In the genomic region with DNA sequence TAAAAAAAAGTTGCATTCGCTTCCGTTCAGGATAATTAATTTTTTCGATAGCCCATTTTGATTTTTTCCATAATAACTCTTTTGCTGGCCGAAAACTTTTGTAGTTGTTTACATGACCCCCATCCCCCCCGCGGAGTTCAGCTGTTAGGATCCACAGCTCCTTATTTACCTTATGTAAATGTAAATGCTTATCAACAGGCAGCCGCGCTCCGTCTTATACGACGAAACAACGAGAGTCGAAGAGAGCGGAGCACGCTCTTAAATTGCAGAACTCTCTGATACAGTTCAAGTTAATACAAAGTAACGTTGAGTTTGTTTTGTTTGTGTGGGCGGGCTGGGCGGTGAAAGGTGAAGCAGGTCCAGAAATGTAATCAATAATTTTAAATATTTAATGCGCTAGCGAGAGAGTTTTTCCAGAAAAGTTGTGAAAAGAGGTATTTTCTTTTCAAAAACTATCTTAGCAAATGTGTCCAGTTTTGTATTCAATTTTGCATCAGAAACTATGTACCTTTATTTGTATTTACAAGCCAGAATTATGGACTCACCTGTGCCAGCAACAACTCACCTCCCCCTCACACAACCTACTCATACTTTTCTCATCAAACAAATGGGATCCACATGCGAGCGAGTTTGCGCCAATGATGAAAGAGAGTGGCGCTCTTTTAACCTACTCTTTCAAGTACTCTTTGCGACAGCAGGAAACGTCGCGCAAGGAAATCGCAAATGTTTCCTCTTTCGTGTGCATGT, we compare ENCODE assay signal across 2 fruit fly cellular contexts.
A peak's percentile ranks its signal among the peaks of the same experiment; 100 is the strongest.
TF ChIP-seq lines count a peak whose summit lies in the region.

No protein-coding gene starts in this region.

TF ChIP-seq in whole organism, embryonic, 481 proteins besides CTCF, POLR2A, EP300 and RAD21 (continued from another document and continues in another):
- TF ChIP-seq rib (GFP tag; IDR thresholded peaks at IDR 0.05; lab: Robert Waterston, UW), result no peak
- TF ChIP-seq CG18764 (GFP tag; optimal IDR thresholded peaks at IDR 0.05; lab: Kevin White, UChicago), result peak; percentile 3
- peak; percentile 53 for TF ChIP-seq CG15601 (tag; optimal IDR thresholded peaks at IDR 0.05; lab: Kevin White, UChicago)
- TF ChIP-seq chif (GFP tag; optimal IDR thresholded peaks at IDR 0.05; lab: Kevin White, UChicago), result no peak
- TF ChIP-seq Gsc (GFP tag; IDR thresholded peaks at IDR 0.05; lab: Robert Waterston, UW), result no peak
- peak; percentile 36 for TF ChIP-seq ac (GFP tag; optimal IDR thresholded peaks at IDR 0.05; lab: Kevin White, UChicago)
- TF ChIP-seq exex (tag; optimal IDR thresholded peaks at IDR 0.05; lab: Kevin White, UChicago), result no peak
- no peak for TF ChIP-seq croc (GFP tag; conservative IDR thresholded peaks at IDR 0.05; lab: Robert Waterston, UW)
- TF ChIP-seq pan (optimal IDR thresholded peaks at IDR 0.05; lab: Kevin White, UChicago), result no peak
- TF ChIP-seq pan (GFP tag; optimal IDR thresholded peaks at IDR 0.05 in 1 of 2, IDR thresholded peaks at IDR 0.05 in 1 of 2), result no peak
- no peak for TF ChIP-seq Optix (GFP tag; IDR thresholded peaks at IDR 0.05; lab: Robert Waterston, UW)
- no peak for TF ChIP-seq CG32772 (GFP tag; IDR thresholded peaks at IDR 0.05; lab: Robert Waterston, UW)
- peak; percentile 49; the same call in 1 of the 2 replicates for TF ChIP-seq Awh (GFP tag; IDR thresholded peaks at IDR 0.05; lab: Robert Waterston, UW)
- TF ChIP-seq CG17186 (GFP tag; optimal IDR thresholded peaks at IDR 0.05; lab: Kevin White, UChicago), result no peak
- TF ChIP-seq E2f2 (GFP tag; IDR thresholded peaks at IDR 0.05; lab: Robert Waterston, UW), result 0 out of 2 replicates have a peak, but pooled peaks have one; percentile 7
- TF ChIP-seq HmgD (GFP tag; optimal IDR thresholded peaks at IDR 0.05; lab: Kevin White, UChicago), result no peak
- peak; percentile 82 for TF ChIP-seq sens (GFP tag; lab: Kevin White, UChicago)
- no peak for TF ChIP-seq CG10565 (GFP tag; optimal IDR thresholded peaks at IDR 0.05; lab: Kevin White, UChicago)
- TF ChIP-seq CG9876 (GFP tag; optimal IDR thresholded peaks at IDR 0.05; lab: Kevin White, UChicago), result no peak
- no peak for TF ChIP-seq mirr (GFP tag; optimal IDR thresholded peaks at IDR 0.05; lab: Kevin White, UChicago)
- no peak for TF ChIP-seq CG7357 (GFP tag; IDR thresholded peaks at IDR 0.05; lab: Robert Waterston, UW)
- TF ChIP-seq Hr3 (GFP tag; optimal IDR thresholded peaks at IDR 0.05; lab: Kevin White, UChicago), result no peak
- TF ChIP-seq CG1792 (GFP tag; optimal IDR thresholded peaks at IDR 0.05; lab: Kevin White, UChicago), result peak; percentile 4
- no peak for TF ChIP-seq wdn (GFP tag; IDR thresholded peaks at IDR 0.05; lab: Robert Waterston, UW)
- TF ChIP-seq Gug (GFP tag; IDR thresholded peaks at IDR 0.05; lab: Robert Waterston, UW), result no peak
- TF ChIP-seq CG4404 (GFP tag; IDR thresholded peaks at IDR 0.05; lab: Robert Waterston, UW), result no peak
- TF ChIP-seq CG6654 (GFP tag; optimal IDR thresholded peaks at IDR 0.05; lab: Kevin White, UChicago), result no peak
- no peak for TF ChIP-seq ttk (GFP tag; IDR thresholded peaks at IDR 0.05; lab: Robert Waterston, UW)
- no peak for TF ChIP-seq CG1024 (GFP tag; IDR thresholded peaks at IDR 0.05; lab: Robert Waterston, UW)
- TF ChIP-seq CG8359 (GFP tag; optimal IDR thresholded peaks at IDR 0.05; lab: Kevin White, UChicago; ENCODE audit: borderline replicate concordance), result no peak
- TF ChIP-seq CG34376 (GFP tag; optimal IDR thresholded peaks at IDR 0.05; lab: Kevin White, UChicago), result peak; percentile 27
- no peak for TF ChIP-seq cwo (GFP tag; optimal IDR thresholded peaks at IDR 0.05; lab: Kevin White, UChicago)
- no peak for TF ChIP-seq D (optimal IDR thresholded peaks at IDR 0.05; lab: Kevin White, UChicago)
- no peak for TF ChIP-seq D (GFP tag; optimal IDR thresholded peaks at IDR 0.05; lab: Kevin White, UChicago)
- TF ChIP-seq CG17802 (tag; optimal IDR thresholded peaks at IDR 0.05; lab: Kevin White, UChicago), result no peak
- no peak for TF ChIP-seq lbe (GFP tag; optimal IDR thresholded peaks at IDR 0.05; lab: Kevin White, UChicago)
- no peak for TF ChIP-seq CG9817 (tag; optimal IDR thresholded peaks at IDR 0.05; lab: Kevin White, UChicago)
- TF ChIP-seq disco-r (GFP tag; optimal IDR thresholded peaks at IDR 0.05; lab: Kevin White, UChicago), result no peak
- no peak for TF ChIP-seq YL-1 (GFP tag; optimal IDR thresholded peaks at IDR 0.05; lab: Kevin White, UChicago)
- TF ChIP-seq tll (GFP tag; optimal IDR thresholded peaks at IDR 0.05; lab: Kevin White, UChicago), result no peak
- TF ChIP-seq CG15269 (tag; optimal IDR thresholded peaks at IDR 0.05; lab: Kevin White, UChicago), result no peak
- no peak for TF ChIP-seq al (GFP tag; IDR thresholded peaks at IDR 0.05; lab: Robert Waterston, UW)
- TF ChIP-seq HLH54F (GFP tag; optimal IDR thresholded peaks at IDR 0.05; lab: Kevin White, UChicago), result no peak
- TF ChIP-seq da (GFP tag; optimal IDR thresholded peaks at IDR 0.05; lab: Kevin White, UChicago), result no peak
- no peak for TF ChIP-seq CG8924 (tag; optimal IDR thresholded peaks at IDR 0.05; lab: Kevin White, UChicago)
- peak; percentile 6 for TF ChIP-seq CG9727 (GFP tag; optimal IDR thresholded peaks at IDR 0.05; lab: Kevin White, UChicago)
- TF ChIP-seq trh (GFP tag; optimal IDR thresholded peaks at IDR 0.05; lab: Kevin White, UChicago), result no peak
- TF ChIP-seq CG11247 (GFP tag; IDR thresholded peaks at IDR 0.05; lab: Robert Waterston, UW), result 0 out of 2 replicates have a peak, but pooled peaks have one; percentile 6
- TF ChIP-seq CG11093 (GFP tag; IDR thresholded peaks at IDR 0.05; lab: Robert Waterston, UW), result no peak
- no peak for TF ChIP-seq pho (GFP tag; optimal IDR thresholded peaks at IDR 0.05; lab: Kevin White, UChicago)
- TF ChIP-seq Myb (GFP tag; optimal IDR thresholded peaks at IDR 0.05; lab: Kevin White, UChicago), result no peak
- no peak for TF ChIP-seq Taf1 (GFP tag; IDR thresholded peaks at IDR 0.05; lab: Robert Waterston, UW)
- no peak for TF ChIP-seq CG16815 (GFP tag; optimal IDR thresholded peaks at IDR 0.05; lab: Kevin White, UChicago)
- TF ChIP-seq Hr51 (GFP tag; optimal IDR thresholded peaks at IDR 0.05; lab: Kevin White, UChicago), result no peak
- TF ChIP-seq Mes4 (GFP tag; optimal IDR thresholded peaks at IDR 0.05; lab: Kevin White, UChicago), result no peak
- TF ChIP-seq dan (GFP tag; IDR thresholded peaks at IDR 0.05; lab: Robert Waterston, UW), result no peak
- peak; percentile 70 for TF ChIP-seq sug (tag; optimal IDR thresholded peaks at IDR 0.05; lab: Kevin White, UChicago)
- no peak for TF ChIP-seq ssp (GFP tag; IDR thresholded peaks at IDR 0.05; lab: Robert Waterston, UW)
- TF ChIP-seq CG3163 (GFP tag; optimal IDR thresholded peaks at IDR 0.05; lab: Kevin White, UChicago), result peak; percentile 97
- no peak for TF ChIP-seq CG9437 (GFP tag; optimal IDR thresholded peaks at IDR 0.05; lab: Kevin White, UChicago)
- no peak for TF ChIP-seq CG11085 (GFP tag; IDR thresholded peaks at IDR 0.05; lab: Robert Waterston, UW)
- peak; percentile 7 to 17 for TF ChIP-seq bsh (GFP tag; optimal IDR thresholded peaks at IDR 0.05; lab: Kevin White, UChicago)
- no peak for TF ChIP-seq hth (optimal IDR thresholded peaks at IDR 0.05; lab: Kevin White, UChicago)
- no peak for TF ChIP-seq CG11456 (GFP tag; IDR thresholded peaks at IDR 0.05; lab: Robert Waterston, UW)
- TF ChIP-seq Bteb2 (GFP tag; optimal IDR thresholded peaks at IDR 0.05; lab: Kevin White, UChicago), result no peak

TF ChIP-seq in whole organism, prepupa, 60 proteins besides CTCF, POLR2A, EP300 and RAD21 (continued from another document):
- TF ChIP-seq pdm3 (GFP tag; optimal IDR thresholded peaks at IDR 0.05; lab: Kevin White, UChicago) (no peak), fd59A (GFP tag; optimal IDR thresholded peaks at IDR 0.05; lab: Kevin White, UChicago) (peak; percentile 12), salr (GFP tag; optimal IDR thresholded peaks at IDR 0.05; lab: Kevin White, UChicago) (peak in 1 of 2 experiments; percentile 46), CG8319 (GFP tag; optimal IDR thresholded peaks at IDR 0.05; lab: Kevin White, UChicago) (no peak), svp (GFP tag; lab: Kevin White, UChicago) (peak; percentile 73), CG3032 (tag; optimal IDR thresholded peaks at IDR 0.05; lab: Kevin White, UChicago) (no peak), Eip78C (GFP tag; lab: Kevin White, UChicago) (peak; percentile 65), Smox (GFP tag; optimal IDR thresholded peaks at IDR 0.05; lab: Kevin White, UChicago) (no peak), CG3919 (GFP tag; optimal IDR thresholded peaks at IDR 0.05; lab: Kevin White, UChicago) (no peak), Gug (GFP tag; IDR thresholded peaks at IDR 0.05; lab: Robert Waterston, UW) (no peak), Eip75B (GFP tag; optimal IDR thresholded peaks at IDR 0.05; lab: Kevin White, UChicago) (no peak), ss (GFP tag; optimal IDR thresholded peaks at IDR 0.05; lab: Kevin White, UChicago) (peak in 1 of 2 experiments; percentile 14), CG11294 (GFP tag; IDR thresholded peaks at IDR 0.05; lab: Robert Waterston, UW) (no peak), fd85E (GFP tag; optimal IDR thresholded peaks at IDR 0.05; lab: Kevin White, UChicago) (no peak), Blimp-1 (GFP tag; optimal IDR thresholded peaks at IDR 0.05; lab: Kevin White, UChicago) (no peak), CG1621 (tag; optimal IDR thresholded peaks at IDR 0.05; lab: Kevin White, UChicago) (no peak), Hr4 (GFP tag; optimal IDR thresholded peaks at IDR 0.05; lab: Kevin White, UChicago) (no peak), CG8119 (GFP tag; IDR thresholded peaks at IDR 0.05; lab: Robert Waterston, UW) (no peak), acj6 (GFP tag; optimal IDR thresholded peaks at IDR 0.05; lab: Kevin White, UChicago) (no peak), lz (GFP tag; optimal IDR thresholded peaks at IDR 0.05; lab: Kevin White, UChicago) (no peak), dsx (GFP tag; optimal IDR thresholded peaks at IDR 0.05; lab: Kevin White, UChicago; ENCODE audit: poor library complexity, severe bottlenecking) (peak; percentile 99), CG9139 (GFP tag; optimal IDR thresholded peaks at IDR 0.05; lab: Kevin White, UChicago) (no peak), dac (GFP tag; optimal IDR thresholded peaks at IDR 0.05; lab: Kevin White, UChicago) (no peak), CG6276 (GFP tag; optimal IDR thresholded peaks at IDR 0.05; lab: Kevin White, UChicago) (peak; percentile 54), CG34406 (GFP tag; optimal IDR thresholded peaks at IDR 0.05; lab: Kevin White, UChicago) (no peak), CG6792 (GFP tag; optimal IDR thresholded peaks at IDR 0.05; lab: Kevin White, UChicago) (no peak), vri (GFP tag; optimal IDR thresholded peaks at IDR 0.05; lab: Kevin White, UChicago) (no peak)
